Worm (Caenorhabditis elegans): ENCODE data around the gene srx-115.
"Not testable (repeated sequence)": the region's sequence is repeated elsewhere in the genome, so short reads cannot be mapped to it uniquely, and the experiment has no call there.

Gene srx-115

ce11 chrV:8800978-8801559, 29.4 kb downstream of the srx-115 start, which contains the start of gene magu-2:
Gene magu-2, minus strand, starts transcription at chrV:8801028.
- TF ChIP-seq daf-8 (GFP tag; IDR thresholded peaks at IDR 0.05) (no peak), unc-62 (GFP tag; optimal IDR thresholded peaks at IDR 0.05 in 1 of 2) (peak in 1 of 2 experiments; percentile 63), unc-62 (tag; optimal IDR thresholded peaks at IDR 0.05) (no peak)

- TF ChIP-seq mep-1 (tag; optimal IDR thresholded peaks at IDR 0.05) (peak; percentile 11), pha-4 (GFP tag; IDR thresholded peaks at IDR 0.05) (no peak), pha-4 (tag; optimal IDR thresholded peaks at IDR 0.05) (no peak), nhr-11 (tag; optimal IDR thresholded peaks at IDR 0.05) (peak; percentile 3), snpc-4 (tag; optimal IDR thresholded peaks at IDR 0.05) (no peak), ceh-82 (tag; optimal IDR thresholded peaks at IDR 0.05) (no peak), attf-4 (tag; optimal IDR thresholded peaks at IDR 0.05) (no peak), ZK337.2 (GFP tag; IDR thresholded peaks at IDR 0.05) (0 out of 2 replicates have a peak, but pooled peaks have one; percentile 65), D1046.2 (GFP tag; IDR thresholded peaks at IDR 0.05) (0 out of 2 replicates have a peak, but pooled peaks have one; percentile 22), hmg-1.1 (GFP tag; IDR thresholded peaks at IDR 0.05) (peak; percentile 56), nhr-111 (GFP tag; optimal IDR thresholded peaks at IDR 0.05) (no peak), hlh-30 (tag; optimal IDR thresholded peaks at IDR 0.05; ENCODE audit: insufficient read depth) (peak; percentile 56), nhr-28 (tag; optimal IDR thresholded peaks at IDR 0.05) (peak; percentile 42), hlh-11 (tag; optimal IDR thresholded peaks at IDR 0.05) (peak; percentile 70), dmd-6 (GFP tag; IDR thresholded peaks at IDR 0.05) (0 out of 2 replicates have a peak, but pooled peaks have one; percentile 14)
Observed at ce11 chrV:8802252-8802651, 30.6 kb downstream of the srx-115 start.

ce11 chrV:8805047-8805446, 33.3 kb downstream of the srx-115 start:
- TF ChIP-seq ces-1 (GFP tag; optimal IDR thresholded peaks at IDR 0.05) (peak; percentile 78), zip-2 (tag; optimal IDR thresholded peaks at IDR 0.05) (no peak), php-3 (GFP tag; IDR thresholded peaks at IDR 0.05) (no peak), aha-1 (tag) (peak; percentile 88)

- TF ChIP-seq ceh-82 (tag; optimal IDR thresholded peaks at IDR 0.05); hlh-11 (tag; optimal IDR thresholded peaks at IDR 0.05); nhr-111 (GFP tag; optimal IDR thresholded peaks at IDR 0.05): not testable (repeated sequence)
Observed at ce11 chrV:8819855-8820254, 48.2 kb downstream of the srx-115 start, which contains the start of gene rpm-1. Gene rpm-1, minus strand, starts transcription at chrV:8819955.
